Worm (Caenorhabditis elegans) whole organism, young adult: ENCODE data around the gene Y69A2AR.24.
A peak's percentile ranks its signal among the peaks of the same experiment; 100 is the strongest.

ENCODE experiments used
- B0019.2 ChIP-seq: fragments of 200-800 bp; sonication (Bioruptor generic); conservative IDR thresholded peaks from 2 replicates; pipeline ENCODE4 v1.3.6; 2022; ENCODE audit warnings: missing genetic modification reagents, missing genetic modification characterization, missing compliant biosample characterization
- B0261.1 ChIP-seq: sonication (generic microtip); optimal IDR thresholded peaks from 2 replicates; lab custom pipeline; 2016; ENCODE audit warnings: mild to moderate bottlenecking, missing genetic modification characterization, moderate library complexity, missing compliant biosample characterization
- B0336.3 ChIP-seq: fragments of 200-800 bp; sonication (Bioruptor generic); IDR thresholded peaks from 2 replicates; pipeline ENCODE4 v1.3.6; 2022; ENCODE audit warnings: missing genetic modification characterization, missing compliant biosample characterization
- C17E4.6 ChIP-seq: fragments of 200-800 bp; sonication (Bioruptor generic); IDR thresholded peaks from 2 replicates; pipeline ENCODE4 v1.3.6; 2022; ENCODE audit warnings: missing genetic modification reagents, missing genetic modification characterization, missing compliant biosample characterization
- F22D6.2 ChIP-seq: sonication (generic microtip); optimal IDR thresholded peaks from 2 replicates; lab custom pipeline; 2016; ENCODE audit warnings: mild to moderate bottlenecking, missing genetic modification characterization, missing compliant biosample characterization
- F33H1.4 ChIP-seq: fragments of 200-800 bp; sonication (Bioruptor generic); IDR thresholded peaks from 2 replicates; pipeline ENCODE4 v1.3.6; 2022; ENCODE audit warnings: missing genetic modification reagents, missing genetic modification characterization, missing compliant biosample characterization
- F49E8.2 ChIP-seq: sonication (generic microtip); optimal IDR thresholded peaks from 3 replicates; lab custom pipeline; 2017; ENCODE audit warnings: missing genetic modification characterization, mild to moderate bottlenecking, missing compliant biosample characterization, antibody characterized with exemption, moderate library complexity; ENCODE audit not compliant: insufficient read depth
- F52B5.7 ChIP-seq: sonication (generic microtip); optimal IDR thresholded peaks from 2 replicates; lab custom pipeline; 2016; ENCODE audit warnings: mild to moderate bottlenecking, missing genetic modification characterization, missing compliant biosample characterization
- K12H6.12 ChIP-seq: fragments of 200-800 bp; sonication (Bioruptor generic); optimal IDR thresholded peaks from 2 replicates; lab custom pipeline; 2018; ENCODE audit warnings: mild to moderate bottlenecking, missing genetic modification characterization, missing compliant biosample characterization
- Y56A3A.18 ChIP-seq: fragments of 200-800 bp; sonication (Bioruptor generic); IDR thresholded peaks from 2 replicates; pipeline ENCODE4 v1.3.6; 2022; ENCODE audit warnings: missing genetic modification reagents, missing genetic modification characterization, missing compliant biosample characterization
- Y67H2A.10 ChIP-seq: fragments of 200-800 bp; sonication (Bioruptor generic); conservative IDR thresholded peaks from 2 replicates; pipeline ENCODE4 v1.3.6; 2022; ENCODE audit warnings: missing genetic modification reagents, missing genetic modification characterization, missing compliant biosample characterization
- ZK185.1 ChIP-seq: sonication (generic microtip); optimal IDR thresholded peaks from 2 replicates; lab custom pipeline; 2016; ENCODE audit warnings: mild to moderate bottlenecking, missing genetic modification characterization, missing compliant biosample characterization; ENCODE audit not compliant: poor library complexity, severe bottlenecking
- akir-1 ChIP-seq: fragments of 200-800 bp; sonication (Bioruptor generic); optimal IDR thresholded peaks from 2 replicates; lab custom pipeline; 2018; ENCODE audit warnings: mild to moderate bottlenecking, missing genetic modification characterization, moderate library complexity, missing compliant biosample characterization
- athp-1 ChIP-seq: sonication (generic microtip); optimal IDR thresholded peaks from 2 replicates; lab custom pipeline; 2017; ENCODE audit warnings: mild to moderate bottlenecking, missing genetic modification characterization, missing compliant biosample characterization
- attf-3 ChIP-seq: fragments of 200-800 bp; sonication (Bioruptor generic); conservative IDR thresholded peaks from 2 replicates; pipeline ENCODE4 v1.3.6; 2022; ENCODE audit warnings: missing genetic modification reagents, missing genetic modification characterization, missing compliant biosample characterization
- attf-5 ChIP-seq: fragments of 200-800 bp; sonication (Bioruptor generic); optimal IDR thresholded peaks from 2 replicates; lab custom pipeline; 2018; ENCODE audit warnings: mild to moderate bottlenecking, missing genetic modification characterization, missing compliant biosample characterization
- bed-1 ChIP-seq: fragments of 200-800 bp; sonication (Bioruptor generic); IDR thresholded peaks from 2 replicates; pipeline ENCODE4 v1.3.6; 2022; ENCODE audit warnings: missing genetic modification reagents, missing genetic modification characterization, missing compliant biosample characterization
- bed-2 ChIP-seq: fragments of 200-800 bp; sonication (Bioruptor generic); IDR thresholded peaks from 2 replicates; pipeline ENCODE4 v1.3.6; 2022; ENCODE audit warnings: missing genetic modification reagents, missing genetic modification characterization, missing compliant biosample characterization
- ccch-3 ChIP-seq: fragments of 200-800 bp; sonication (Bioruptor generic); optimal IDR thresholded peaks from 2 replicates; lab custom pipeline; 2018; ENCODE audit warnings: mild to moderate bottlenecking, missing genetic modification characterization, missing compliant biosample characterization
- cebp-1 ChIP-seq, 2 experiments: fragments of 200-800 bp in 1 of 2; sonication (Bioruptor generic) in 1 of 2; sonication (generic microtip) in 1 of 2; IDR thresholded peaks in 1 of 2; optimal IDR thresholded peaks in 1 of 2; 2 replicates each; pipeline versions ENCODE4 v1.3.6 to Lab custom; 2017 to 2022; ENCODE audit warnings: missing compliant biosample characterization in 2 of 2, missing genetic modification characterization in 2 of 2, mild to moderate bottlenecking in 1 of 2, missing genetic modification reagents in 1 of 2, moderate library complexity in 1 of 2
- cebp-2 ChIP-seq: fragments of 200-800 bp; sonication (Bioruptor generic); IDR thresholded peaks from 2 replicates; pipeline ENCODE4 v1.3.6; 2022; ENCODE audit warnings: missing genetic modification characterization, missing compliant biosample characterization
- ceh-40 ChIP-seq: fragments of 200-800 bp; sonication (Bioruptor generic); IDR thresholded peaks from 2 replicates; pipeline ENCODE4 v1.3.6; 2022; ENCODE audit warnings: missing genetic modification characterization, missing compliant biosample characterization
- ceh-91 ChIP-seq: fragments of 200-800 bp; sonication (Bioruptor generic); IDR thresholded peaks from 2 replicates; pipeline ENCODE4 v1.3.6; 2022; ENCODE audit warnings: missing genetic modification reagents, missing genetic modification characterization, missing compliant biosample characterization
- die-1 ChIP-seq: sonication (generic microtip); optimal IDR thresholded peaks from 2 replicates; lab custom pipeline; 2016; ENCODE audit warnings: missing genotype, mild to moderate bottlenecking, missing genetic modification characterization, missing compliant biosample characterization
- egl-18 ChIP-seq: fragments of 200-800 bp; sonication (Bioruptor generic); IDR thresholded peaks from 2 replicates; pipeline ENCODE4 v1.3.6; 2022; ENCODE audit warnings: missing genetic modification reagents, missing genetic modification characterization, missing compliant biosample characterization
- egl-44 ChIP-seq: fragments of 200-800 bp; sonication (Bioruptor generic); IDR thresholded peaks from 2 replicates; pipeline ENCODE4 v1.3.6; 2022; ENCODE audit warnings: missing genetic modification reagents, missing genetic modification characterization, missing compliant biosample characterization
- ekl-4 ChIP-seq: fragments of 200-800 bp; sonication (Bioruptor generic); IDR thresholded peaks from 2 replicates; pipeline ENCODE4 v1.3.6; 2022; ENCODE audit warnings: missing genetic modification reagents, missing genetic modification characterization, missing compliant biosample characterization
- hlh-12 ChIP-seq: sonication (generic microtip); optimal IDR thresholded peaks from 2 replicates; lab custom pipeline; 2016; ENCODE audit warnings: missing genetic modification characterization, missing compliant biosample characterization
- let-607 ChIP-seq, 2 experiments: fragments of 200-800 bp in 1 of 2; sonication (Bioruptor generic) in 1 of 2; sonication (generic microtip) in 1 of 2; optimal IDR thresholded peaks; 2 replicates each; lab custom pipeline; 2016 to 2018; ENCODE audit warnings: mild to moderate bottlenecking in 2 of 2, missing compliant biosample characterization in 2 of 2, missing genetic modification characterization in 2 of 2, moderate library complexity in 2 of 2, missing genotype in 1 of 2
- lin-35 ChIP-seq, 3 experiments: fragments of 150-350 bp in 2 of 3; sonication (generic microtip) in 1 of 3; optimal IDR thresholded peaks; 2 replicates each; lab custom pipeline; 2014 to 2018; ENCODE audit warnings: missing biosample characterization in 3 of 3, missing genetic modification characterization in 3 of 3, missing genetic modification reagents in 3 of 3
- lin-40 ChIP-seq: sonication (generic microtip); optimal IDR thresholded peaks from 2 replicates; lab custom pipeline; 2016; ENCODE audit warnings: missing genetic modification characterization, mild to moderate bottlenecking, missing compliant biosample characterization, missing genotype, missing genetic modification reagents
- lir-1 ChIP-seq: fragments of 200-800 bp; sonication (Bioruptor generic); conservative IDR thresholded peaks from 2 replicates; pipeline ENCODE4 v1.3.6; 2022; ENCODE audit warnings: missing genetic modification reagents, missing genetic modification characterization, missing compliant biosample characterization
- madf-10 ChIP-seq: sonication (generic microtip); optimal IDR thresholded peaks from 2 replicates; lab custom pipeline; 2016; ENCODE audit warnings: mild to moderate bottlenecking, missing genetic modification characterization, missing compliant biosample characterization
- madf-8 ChIP-seq: fragments of 200-800 bp; sonication (Bioruptor generic); conservative IDR thresholded peaks from 2 replicates; pipeline ENCODE4 v1.3.6; 2022; ENCODE audit warnings: missing genetic modification reagents, missing genetic modification characterization, missing compliant biosample characterization
- nfyb-1 ChIP-seq: fragments of 200-800 bp; sonication (Bioruptor generic); IDR thresholded peaks from 2 replicates; pipeline ENCODE4 v1.3.6; 2022; ENCODE audit warnings: missing genetic modification reagents, missing genetic modification characterization, missing compliant biosample characterization
- nhr-120 ChIP-seq: fragments of 200-800 bp; sonication (Bioruptor generic); IDR thresholded peaks from 2 replicates; pipeline ENCODE4 v1.3.6; 2022; ENCODE audit warnings: missing genetic modification characterization, missing compliant biosample characterization
- pbrm-1 ChIP-seq: fragments of 200-800 bp; sonication (Bioruptor generic); IDR thresholded peaks from 2 replicates; pipeline ENCODE4 v1.3.6; 2022; ENCODE audit warnings: missing genetic modification reagents, missing genetic modification characterization, missing compliant biosample characterization
- pha-4 ChIP-seq: fragments of 150-350 bp; sonication (generic microtip); optimal IDR thresholded peaks from 2 replicates; lab custom pipeline; 2014; ENCODE audit warnings: missing biosample characterization, missing genetic modification reagents, missing genetic modification characterization
- repo-1 ChIP-seq: sonication (generic microtip); optimal IDR thresholded peaks from 2 replicates; lab custom pipeline; 2017; ENCODE audit warnings: mild to moderate bottlenecking, missing genetic modification characterization, missing compliant biosample characterization
- snpc-1.1 ChIP-seq: sonication (generic microtip); optimal IDR thresholded peaks from 2 replicates; lab custom pipeline; 2017; ENCODE audit warnings: missing genetic modification characterization, mild to moderate bottlenecking, missing compliant biosample characterization, antibody characterized with exemption, moderate library complexity, missing genotype, missing genetic modification reagents; ENCODE audit not compliant: insufficient read depth
- somi-1 ChIP-seq: fragments of 200-800 bp; sonication (Bioruptor generic); optimal IDR thresholded peaks from 2 replicates; lab custom pipeline; 2018; ENCODE audit warnings: mild to moderate bottlenecking, missing genetic modification characterization, missing compliant biosample characterization
- sptf-2 ChIP-seq: fragments of 200-800 bp; sonication (Bioruptor generic); optimal IDR thresholded peaks from 2 replicates; lab custom pipeline; 2018; ENCODE audit warnings: mild to moderate bottlenecking, missing genetic modification characterization, missing compliant biosample characterization
- tlf-1 ChIP-seq: fragments of 200-800 bp; sonication (Bioruptor generic); optimal IDR thresholded peaks from 2 replicates; lab custom pipeline; 2018; ENCODE audit warnings: mild to moderate bottlenecking, missing genetic modification characterization, missing compliant biosample characterization
- zim-3 ChIP-seq: sonication (generic microtip); optimal IDR thresholded peaks from 2 replicates; lab custom pipeline; 2017; ENCODE audit warnings: mild to moderate bottlenecking, missing genetic modification characterization, moderate library complexity, missing compliant biosample characterization
- ztf-25 ChIP-seq: fragments of 200-800 bp; sonication (Bioruptor generic); IDR thresholded peaks from 2 replicates; pipeline ENCODE4 v1.3.6; 2022; ENCODE audit warnings: missing genetic modification reagents, missing genetic modification characterization, missing compliant biosample characterization

Gene Y69A2AR.24

ce11 chrIV:2601988-2602861 is 38.4 kb upstream of the Y69A2AR.24 start (continued):
- TF ChIP-seq pbrm-1 (GFP tag; lab: Robert Waterston, UW) (peak; percentile 96), snpc-1.1 (tag; lab: Kevin White, UChicago) (no peak), ekl-4 (GFP tag; lab: Robert Waterston, UW) (peak; percentile 99), somi-1 (GFP tag; lab: Kevin White, UChicago) (peak; percentile 99), die-1 (tag; lab: Kevin White, UChicago) (peak; percentile 70), ccch-3 (no peak), attf-3 (peak; percentile 63), F52B5.7 (tag; lab: Kevin White, UChicago) (peak; percentile 92), ztf-25 (no peak), madf-8 (GFP tag; lab: Robert Waterston, UW) (no peak), lin-35 (GFP tag; optimal IDR thresholded peaks at IDR 0.05; lab: Kevin White, UChicago) (peak in 1 of 3 experiments; percentile 87), B0336.3 (GFP tag; lab: Robert Waterston, UW) (peak; percentile 98), nfyb-1 (GFP tag; lab: Robert Waterston, UW) (peak; percentile 97), ceh-91 (GFP tag; lab: Robert Waterston, UW) (peak; percentile 51), bed-2 (GFP tag; lab: Robert Waterston, UW) (no peak), repo-1 (tag; lab: Kevin White, UChicago) (peak; percentile 97), egl-44 (peak; percentile 93), cebp-2 (GFP tag; lab: Robert Waterston, UW) (peak; percentile 79; the same call in 1 of the 2 replicates), B0019.2 (peak; percentile 58; the same call in 1 of the 2 replicates), Y56A3A.18 (GFP tag; lab: Robert Waterston, UW) (peak; percentile 96), pha-4 (tag; lab: Kevin White, UChicago) (peak; percentile 93), madf-10 (tag; lab: Kevin White, UChicago) (peak; percentile 92), zim-3 (peak; percentile 19), attf-5 (GFP tag; lab: Kevin White, UChicago) (peak; percentile 99), sptf-2 (GFP tag; lab: Kevin White, UChicago) (no peak), egl-18 (GFP tag; lab: Robert Waterston, UW) (peak; percentile 84), B0261.1 (peak; percentile 19), tlf-1 (GFP tag; lab: Kevin White, UChicago) (peak; percentile 97), Y67H2A.10 (peak; percentile 98), K12H6.12 (peak; percentile 93), ceh-40 (GFP tag; lab: Robert Waterston, UW) (peak; percentile 63; the same call in 1 of the 2 replicates), athp-1 (peak; percentile 97), C17E4.6 (GFP tag; lab: Robert Waterston, UW) (peak; percentile 92), cebp-1 (GFP tag; IDR thresholded peaks at IDR 0.05; lab: Robert Waterston, UW) (peak; percentile 89), cebp-1 (tag; optimal IDR thresholded peaks at IDR 0.05; lab: Kevin White, UChicago) (peak; percentile 97), F22D6.2 (peak; percentile 94), F33H1.4 (GFP tag; lab: Robert Waterston, UW) (peak; percentile 65), nhr-120 (GFP tag; lab: Robert Waterston, UW) (peak; percentile 59; the same call in 1 of the 2 replicates), hlh-12 (tag; lab: Kevin White, UChicago) (no peak), ZK185.1 (tag; lab: Kevin White, UChicago) (peak; percentile 94), let-607 (tag; optimal IDR thresholded peaks at IDR 0.05; lab: Kevin White, UChicago) (peak; percentile 78 to 93), lir-1 (peak; percentile 96), bed-1 (GFP tag; lab: Robert Waterston, UW) (peak; percentile 96), lin-40 (tag; lab: Kevin White, UChicago) (peak; percentile 97), akir-1 (GFP tag; lab: Kevin White, UChicago) (peak; percentile 90), F49E8.2 (no peak)
